Fruit fly (Drosophila melanogaster) whole organism, embryonic: Measurements from ENCODE around the gene CG8944.

Source experiments
- CG1024 ChIP-seq: fragments of 200-800 bp; sonication (Bioruptor generic); IDR thresholded peaks from 2 replicates; pipeline ENCODE4 v1.3.6; 2022; ENCODE audit warnings: missing biosample characterization, missing genetic modification characterization
- CG10565 ChIP-seq: fragments of 200-800 bp; sonication (Bioruptor generic); optimal IDR thresholded peaks from 3 replicates; lab custom pipeline; 2016; ENCODE audit warnings: missing biosample characterization, mild to moderate bottlenecking, missing genetic modification characterization
- CG11456 ChIP-seq: fragments of 200-800 bp; sonication (Bioruptor generic); IDR thresholded peaks from 3 replicates; pipeline ENCODE4 v1.3.6; 2022; ENCODE audit warnings: missing biosample characterization, missing genetic modification characterization
- CG11723 ChIP-seq: fragments of 200-800 bp; sonication (Bioruptor generic); optimal IDR thresholded peaks from 2 replicates; lab custom pipeline; 2017; ENCODE audit warnings: missing biosample characterization, mild to moderate bottlenecking, missing genetic modification characterization
- CG12155 ChIP-seq: fragments of 200-800 bp; sonication (Bioruptor generic); optimal IDR thresholded peaks from 3 replicates; lab custom pipeline; 2016; ENCODE audit warnings: missing biosample characterization, missing genetic modification characterization
- CG18764 ChIP-seq: fragments of 200-800 bp; sonication (Bioruptor generic); optimal IDR thresholded peaks from 3 replicates; lab custom pipeline; 2016; ENCODE audit warnings: missing biosample characterization, missing genetic modification characterization
- CG31365 ChIP-seq: fragments of 200-800 bp; sonication (Bioruptor generic); optimal IDR thresholded peaks from 2 replicates; lab custom pipeline; 2018; ENCODE audit warnings: missing biosample characterization, mild to moderate bottlenecking, missing genetic modification characterization
- CG3407 ChIP-seq: fragments of 200-800 bp; sonication (Bioruptor generic); optimal IDR thresholded peaks from 2 replicates; lab custom pipeline; 2018; ENCODE audit warnings: missing biosample characterization, mild to moderate bottlenecking, missing genetic modification characterization
- CG34422 ChIP-seq: fragments of 200-800 bp; sonication (Bioruptor generic); IDR thresholded peaks from 3 replicates; pipeline ENCODE4 v1.3.6; 2022; ENCODE audit warnings: missing biosample characterization, missing genetic modification characterization
- CG4328 ChIP-seq: fragments of 200-800 bp; sonication (Bioruptor generic); optimal IDR thresholded peaks from 3 replicates; lab custom pipeline; 2017; ENCODE audit warnings: missing biosample characterization, missing genetic modification reagents, missing genetic modification characterization
- CG4424 ChIP-seq: fragments of 200-800 bp; sonication (Bioruptor generic); optimal IDR thresholded peaks from 3 replicates; lab custom pipeline; 2016; ENCODE audit warnings: missing biosample characterization, missing genetic modification characterization
- CG7839 ChIP-seq: fragments of 200-800 bp; sonication (Bioruptor generic); optimal IDR thresholded peaks from 3 replicates; lab custom pipeline; 2018; ENCODE audit warnings: missing biosample characterization, mild to moderate bottlenecking, missing genetic modification characterization, moderate library complexity
- CG8478 ChIP-seq: fragments of >200 bp; optimal IDR thresholded peaks from 2 replicates; lab custom pipeline; 2018
- CG8924 ChIP-seq: fragments of 200-800 bp; optimal IDR thresholded peaks from 3 replicates; lab custom pipeline; 2019; ENCODE audit warnings: missing biosample characterization, mild to moderate bottlenecking, missing genetic modification characterization, moderate library complexity
- CrebB ChIP-seq: fragments of 200-800 bp; sonication (Bioruptor generic); optimal IDR thresholded peaks from 3 replicates; lab custom pipeline; 2018; ENCODE audit warnings: missing biosample characterization, mild to moderate bottlenecking, missing genetic modification characterization
- D19A ChIP-seq: fragments of 200-800 bp; optimal IDR thresholded peaks from 3 replicates; lab custom pipeline; 2019; ENCODE audit warnings: missing biosample characterization, mild to moderate bottlenecking, missing genetic modification characterization, moderate library complexity
- Dek ChIP-seq: fragments of 200-800 bp; sonication (Bioruptor generic); optimal IDR thresholded peaks from 3 replicates; lab custom pipeline; 2019; ENCODE audit warnings: missing biosample characterization, mild to moderate bottlenecking, missing genetic modification characterization, moderate library complexity
- Doc3 ChIP-seq: fragments of 200-800 bp; sonication (Bioruptor generic); IDR thresholded peaks from 3 replicates; pipeline ENCODE4 v1.3.6; 2022; ENCODE audit warnings: missing biosample characterization, missing genetic modification characterization; ENCODE audit not compliant: partially characterized antibody
- Elba2 ChIP-seq: fragments of 200-800 bp; sonication (Bioruptor generic); optimal IDR thresholded peaks from 3 replicates; lab custom pipeline; 2016; ENCODE audit warnings: missing biosample characterization, missing genetic modification characterization
- Ets65A ChIP-seq: fragments of 200-800 bp; sonication (Bioruptor generic); peaks from one replicate; lab custom pipeline; 2016; ENCODE audit warnings: missing biosample characterization, missing genetic modification characterization
- Hr78 ChIP-seq, 2 experiments: fragments of 200-800 bp in 1 of 2; fragments of >200 bp in 1 of 2; sonication (Bioruptor generic) in 1 of 2; optimal IDR thresholded peaks; 2 replicates each; lab custom pipeline; 2017 to 2019; ENCODE audit warnings: missing biosample characterization in 2 of 2, missing genetic modification characterization in 2 of 2, mild to moderate bottlenecking in 1 of 2, moderate library complexity in 1 of 2
- Lpt ChIP-seq: fragments of >200 bp; optimal IDR thresholded peaks from 2 replicates; lab custom pipeline; 2018; ENCODE audit warnings: missing biosample characterization, missing genetic modification characterization
- Meics ChIP-seq: fragments of 200-800 bp; sonication (Bioruptor generic); optimal IDR thresholded peaks from 2 replicates; lab custom pipeline; 2017; ENCODE audit warnings: missing biosample characterization, mild to moderate bottlenecking, missing genetic modification characterization
- Myb ChIP-seq: fragments of 200-800 bp; sonication (Bioruptor generic); optimal IDR thresholded peaks from 2 replicates; lab custom pipeline; 2016; ENCODE audit warnings: missing biosample characterization, missing genetic modification characterization
- Neu2 ChIP-seq: fragments of 200-800 bp; sonication (Bioruptor generic); optimal IDR thresholded peaks from 3 replicates; lab custom pipeline; 2016; ENCODE audit warnings: missing biosample characterization, missing genetic modification characterization, borderline replicate concordance
- NfI ChIP-seq: fragments of 200-800 bp; sonication (Bioruptor generic); optimal IDR thresholded peaks from 3 replicates; lab custom pipeline; 2018; ENCODE audit warnings: missing biosample characterization, mild to moderate bottlenecking, missing genetic modification characterization, moderate library complexity
- Rx ChIP-seq: fragments of 200-800 bp; sonication (Bioruptor generic); IDR thresholded peaks from 2 replicates; pipeline ENCODE4 v1.3.6; 2022; ENCODE audit warnings: missing biosample characterization, missing genetic modification characterization
- Six4 ChIP-seq: fragments of 200-800 bp; sonication (Bioruptor generic); optimal IDR thresholded peaks from 2 replicates; lab custom pipeline; 2016; ENCODE audit warnings: missing biosample characterization, missing genetic modification characterization
- Trl ChIP-seq, 3 experiments: fragments of >200 bp in 2 of 3; fragments of 200-800 bp in 1 of 3; sonication (Bioruptor generic) in 1 of 3; optimal IDR thresholded peaks; 2 replicates in 1 of 3; 3 replicates in 2 of 3; lab custom pipeline; 2016 to 2017; ENCODE audit warnings: missing biosample characterization in 1 of 3, missing genetic modification characterization in 1 of 3
- Usf ChIP-seq: fragments of 200-800 bp; sonication (Bioruptor generic); optimal IDR thresholded peaks from 2 replicates; lab custom pipeline; 2017; ENCODE audit warnings: missing genotype, missing biosample characterization, missing genetic modification characterization
- al ChIP-seq: fragments of 200-800 bp; sonication (Bioruptor generic); IDR thresholded peaks from 2 replicates; pipeline ENCODE4 v1.3.6; 2022; ENCODE audit warnings: missing biosample characterization, missing genetic modification characterization
- bbx ChIP-seq: fragments of 200-800 bp; sonication (Bioruptor generic); IDR thresholded peaks from 2 replicates; pipeline ENCODE4 v1.3.6; 2022; ENCODE audit warnings: missing biosample characterization, missing genetic modification characterization; ENCODE audit not compliant: partially characterized antibody
- br ChIP-seq: fragments of >200 bp; optimal IDR thresholded peaks from 2 replicates; lab custom pipeline; 2017
- da ChIP-seq: fragments of 200-800 bp; sonication (Bioruptor generic); optimal IDR thresholded peaks from 2 replicates; lab custom pipeline; 2016; ENCODE audit warnings: missing biosample characterization, missing genetic modification characterization
- dati ChIP-seq: fragments of 200-800 bp; sonication (Bioruptor generic); IDR thresholded peaks from 2 replicates; pipeline ENCODE4 v1.3.6; 2022; ENCODE audit warnings: missing biosample characterization, missing genetic modification characterization
- emc ChIP-seq: fragments of 200-800 bp; sonication (Bioruptor generic); optimal IDR thresholded peaks from 2 replicates; lab custom pipeline; 2016; ENCODE audit warnings: missing biosample characterization, missing genetic modification characterization
- gfzf ChIP-seq: fragments of 200-800 bp; sonication (Bioruptor generic); optimal IDR thresholded peaks from 2 replicates; lab custom pipeline; 2016; ENCODE audit warnings: missing biosample characterization, mild to moderate bottlenecking, missing genetic modification characterization, moderate library complexity
- knrl ChIP-seq: fragments of 200-800 bp; sonication (Bioruptor generic); IDR thresholded peaks from 3 replicates; pipeline ENCODE4 v1.3.6; 2022; ENCODE audit warnings: missing biosample characterization, missing genetic modification characterization; ENCODE audit not compliant: partially characterized antibody
- pho ChIP-seq: fragments of 200-800 bp; sonication (Bioruptor generic); optimal IDR thresholded peaks from 2 replicates; lab custom pipeline; 2016; ENCODE audit warnings: missing biosample characterization, missing genetic modification characterization
- pnt ChIP-seq: fragments of 200-800 bp; sonication (Bioruptor generic); optimal IDR thresholded peaks from 3 replicates; lab custom pipeline; 2016; ENCODE audit warnings: missing biosample characterization, missing genetic modification characterization
- prd ChIP-seq, 3 experiments: fragments of >200 bp in 2 of 3; fragments of 200-800 bp in 1 of 3; sonication (Bioruptor generic) in 1 of 3; optimal IDR thresholded peaks in 2 of 3; IDR thresholded peaks in 1 of 3; 2 replicates in 2 of 3; 3 replicates in 1 of 3; pipeline versions ENCODE4 v1.3.6 to Lab custom; 2017 to 2022; ENCODE audit warnings: missing biosample characterization in 1 of 3, missing genetic modification characterization in 1 of 3
- ranshi ChIP-seq: fragments of 200-800 bp; sonication (Bioruptor generic); IDR thresholded peaks from 2 replicates; pipeline ENCODE4 v1.3.6; 2022; ENCODE audit warnings: missing biosample characterization, missing genetic modification characterization
- rib ChIP-seq: fragments of 200-800 bp; sonication (Bioruptor generic); IDR thresholded peaks from 2 replicates; pipeline ENCODE4 v1.3.6; 2022; ENCODE audit warnings: missing biosample characterization, missing genetic modification characterization
- slbo ChIP-seq: fragments of 200-800 bp; sonication (Bioruptor generic); IDR thresholded peaks from 2 replicates; pipeline ENCODE4 v1.3.6; 2022; ENCODE audit warnings: missing biosample characterization, missing genetic modification characterization
- stwl ChIP-seq: fragments of 200-800 bp; sonication (Bioruptor generic); optimal IDR thresholded peaks from 3 replicates; lab custom pipeline; 2018; ENCODE audit warnings: missing biosample characterization, mild to moderate bottlenecking, missing genetic modification characterization, moderate library complexity
- sug ChIP-seq: fragments of 200-800 bp; optimal IDR thresholded peaks from 2 replicates; lab custom pipeline; 2019; ENCODE audit warnings: missing biosample characterization, mild to moderate bottlenecking, missing genetic modification characterization, moderate library complexity
- tgo ChIP-seq: fragments of 200-800 bp; sonication (Bioruptor generic); IDR thresholded peaks from 3 replicates; pipeline ENCODE4 v1.3.6; 2022; ENCODE audit warnings: missing biosample characterization, missing genetic modification characterization
- toy ChIP-seq: fragments of 200-800 bp; sonication (Bioruptor generic); IDR thresholded peaks from 2 replicates; pipeline ENCODE4 v1.3.6; 2022; ENCODE audit warnings: missing biosample characterization, missing genetic modification characterization
- zen2 ChIP-seq: fragments of 200-800 bp; sonication (Bioruptor generic); IDR thresholded peaks from 3 replicates; pipeline ENCODE4 v1.3.6; 2022; ENCODE audit warnings: missing biosample characterization, missing genetic modification characterization; ENCODE audit not compliant: partially characterized antibody
- zfh2 ChIP-seq: fragments of 200-800 bp; sonication (Bioruptor generic); optimal IDR thresholded peaks from 2 replicates; lab custom pipeline; 2016; ENCODE audit warnings: missing biosample characterization, missing genetic modification characterization

Gene CG8944

dm6 chrX:15760447-15761297, 14.6 kb upstream of the CG8944 start, which contains the start of the genes Graf and mRpL3 (continued):
- TF ChIP-seq CG4328 (GFP tag; lab: Kevin White, UChicago) = no peak
- TF ChIP-seq slbo (GFP tag; lab: Robert Waterston, UW) = no peak
- TF ChIP-seq CG3407 (GFP tag; lab: Kevin White, UChicago) = no peak
- no peak for TF ChIP-seq CG11723
- TF ChIP-seq CG7839 = no peak
- TF ChIP-seq CrebB (tag; lab: Kevin White, UChicago) = no peak
- TF ChIP-seq tgo (GFP tag; lab: Robert Waterston, UW) = no peak
- TF ChIP-seq Doc3 (GFP tag; lab: Robert Waterston, UW) = peak; percentile 80
- TF ChIP-seq Myb (GFP tag; lab: Kevin White, UChicago) = no peak
- no peak for TF ChIP-seq sug
- no peak for TF ChIP-seq NfI (GFP tag; lab: Kevin White, UChicago)
- no peak for TF ChIP-seq Lpt (GFP tag; lab: Kevin White, UChicago)
- no peak for TF ChIP-seq pho (GFP tag; lab: Kevin White, UChicago)
- no peak for TF ChIP-seq CG12155
- TF ChIP-seq gfzf (GFP tag; lab: Kevin White, UChicago) = peak; percentile 35
- no peak for TF ChIP-seq Six4 (GFP tag; lab: Kevin White, UChicago)
- no peak for TF ChIP-seq CG34422 (GFP tag; lab: Robert Waterston, UW)
- TF ChIP-seq Neu2 (GFP tag; lab: Kevin White, UChicago) = no peak
- TF ChIP-seq toy (GFP tag; lab: Robert Waterston, UW) = no peak
- peak in 1 of 2 experiments; percentile 23 for TF ChIP-seq Hr78 (GFP tag; optimal IDR thresholded peaks at IDR 0.05; lab: Kevin White, UChicago)
- TF ChIP-seq rib (GFP tag; lab: Robert Waterston, UW) = no peak
- no peak for TF ChIP-seq al (GFP tag; lab: Robert Waterston, UW)
- TF ChIP-seq CG1024 (GFP tag; lab: Robert Waterston, UW) = peak; percentile 11; the same call in 1 of the 2 replicates
- no peak for TF ChIP-seq emc (GFP tag; lab: Kevin White, UChicago)
- TF ChIP-seq zfh2 (GFP tag; lab: Kevin White, UChicago) = no peak
- TF ChIP-seq CG31365 (tag; lab: Kevin White, UChicago) = no peak
- no peak for TF ChIP-seq Ets65A (GFP tag; lab: Kevin White, UChicago)
- TF ChIP-seq CG8924 (tag; lab: Kevin White, UChicago) = peak; percentile 30
- peak; percentile 88 for TF ChIP-seq zen2
- TF ChIP-seq ranshi (GFP tag; lab: Robert Waterston, UW) = no peak
- no peak for TF ChIP-seq Trl (optimal IDR thresholded peaks at IDR 0.05; lab: Kevin White, UChicago)
- no peak for TF ChIP-seq Trl (GFP tag; optimal IDR thresholded peaks at IDR 0.05; lab: Kevin White, UChicago)
- no peak for TF ChIP-seq CG10565 (GFP tag; lab: Kevin White, UChicago)
- peak; percentile 16 for TF ChIP-seq stwl (tag; lab: Kevin White, UChicago)
- no peak for TF ChIP-seq CG18764 (GFP tag; lab: Kevin White, UChicago)
- peak; percentile 89 for TF ChIP-seq knrl (GFP tag; lab: Robert Waterston, UW)
- TF ChIP-seq Usf (GFP tag; lab: Kevin White, UChicago) = no peak
- no peak for TF ChIP-seq Rx (GFP tag; lab: Robert Waterston, UW)
- TF ChIP-seq bbx = peak; percentile 96
- peak; percentile 12 for TF ChIP-seq CG4424
- no peak for TF ChIP-seq CG8478 (lab: Kevin White, UChicago)
- no peak for TF ChIP-seq CG11456 (GFP tag; lab: Robert Waterston, UW)
- TF ChIP-seq dati (GFP tag; lab: Robert Waterston, UW) = no peak
- no peak for TF ChIP-seq prd (optimal IDR thresholded peaks at IDR 0.05; lab: Kevin White, UChicago)
- no peak for TF ChIP-seq prd (GFP tag; IDR thresholded peaks at IDR 0.05; lab: Robert Waterston, UW)
- no peak for TF ChIP-seq Meics (GFP tag; lab: Kevin White, UChicago)
- TF ChIP-seq D19A (tag; lab: Kevin White, UChicago) = no peak
- no peak for TF ChIP-seq Dek (tag; lab: Kevin White, UChicago)
- no peak for TF ChIP-seq da
- no peak for TF ChIP-seq br
- no peak for TF ChIP-seq Elba2
- TF ChIP-seq pnt (GFP tag; lab: Kevin White, UChicago) = no peak
